Fruit fly (Drosophila melanogaster): ENCODE results near the gene Obp83cd.

Obp83cd gene

DNA sequence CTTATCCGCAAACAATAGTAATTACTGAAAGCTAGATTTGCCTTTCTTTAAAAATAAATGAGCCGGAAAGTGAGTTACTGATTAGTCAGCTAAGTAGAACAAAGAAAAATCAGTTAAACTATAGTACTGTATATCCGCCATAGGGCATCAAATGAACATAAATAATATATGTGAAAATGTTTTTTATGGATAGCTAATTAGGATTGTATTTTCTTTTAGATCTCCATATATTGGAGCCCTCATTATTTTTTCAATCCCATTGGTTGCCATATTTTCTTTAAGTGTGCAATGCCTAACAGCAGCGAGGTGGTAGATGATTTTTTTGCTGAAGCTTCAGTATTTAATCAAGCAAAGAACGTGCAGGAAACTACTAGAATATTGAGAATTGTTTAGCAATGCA is at the start of gene Obp83cd:
Obp83cd (plus strand) TSS at position 343 of the 400 bp plus-strand sequence.
- TF ChIP-seq eve (GFP tag; optimal IDR thresholded peaks at IDR 0.05): peak in 1 of 2 experiments; percentile 17
- TF ChIP-seq Atf3 (GFP tag; optimal IDR thresholded peaks at IDR 0.05): no peak
- no peak for TF ChIP-seq Dek (tag; optimal IDR thresholded peaks at IDR 0.05)
- peak; percentile 3 for TF ChIP-seq CoRest (tag; optimal IDR thresholded peaks at IDR 0.05)
- no peak for TF ChIP-seq BtbVII (GFP tag; optimal IDR thresholded peaks at IDR 0.05)
- peak; percentile 19 for TF ChIP-seq CG2120 (GFP tag; optimal IDR thresholded peaks at IDR 0.05)
- peak; percentile 55 for TF ChIP-seq Med (GFP tag)
- TF ChIP-seq CG10267 (tag; optimal IDR thresholded peaks at IDR 0.05): no peak
- TF ChIP-seq Drgx (GFP tag; IDR thresholded peaks at IDR 0.05): peak; percentile 45; the same call in 1 of the 2 replicates
- no peak for TF ChIP-seq HLH4C (GFP tag; IDR thresholded peaks at IDR 0.05; ENCODE audit: partially characterized antibody)
- TF ChIP-seq CG2889 (GFP tag; IDR thresholded peaks at IDR 0.05): no peak
- peak; percentile 8 for TF ChIP-seq Sox102F (GFP tag; optimal IDR thresholded peaks at IDR 0.05)
- no peak for TF ChIP-seq NFAT (GFP tag; IDR thresholded peaks at IDR 0.05)
- TF ChIP-seq CG3847 (GFP tag; IDR thresholded peaks at IDR 0.05): no peak
- TF ChIP-seq Ssrp (tag; optimal IDR thresholded peaks at IDR 0.05): no peak
- TF ChIP-seq CG17359 (tag; optimal IDR thresholded peaks at IDR 0.05): no peak
- TF ChIP-seq CG17361 (GFP tag; IDR thresholded peaks at IDR 0.05): peak; percentile 40; the same call in 1 of the 3 replicates
- TF ChIP-seq phol (tag; optimal IDR thresholded peaks at IDR 0.05): peak; percentile 9
- TF ChIP-seq CG30403 (GFP tag; optimal IDR thresholded peaks at IDR 0.05): peak; percentile 16
- TF ChIP-seq abd-A (tag; optimal IDR thresholded peaks at IDR 0.05): no peak
- no peak for TF ChIP-seq sob (GFP tag; IDR thresholded peaks at IDR 0.05)
- TF ChIP-seq CG11504 (tag; optimal IDR thresholded peaks at IDR 0.05): peak; percentile 44
- TF ChIP-seq ham (GFP tag; IDR thresholded peaks at IDR 0.05): no peak
- TF ChIP-seq trh (GFP tag; optimal IDR thresholded peaks at IDR 0.05): no peak
- TF ChIP-seq Hr51 (GFP tag; optimal IDR thresholded peaks at IDR 0.05): peak in 1 of 2 experiments; percentile 33
- TF ChIP-seq Sry-δ (GFP tag; optimal IDR thresholded peaks at IDR 0.05): no peak
- peak; percentile 25 for TF ChIP-seq PHDP (tag; optimal IDR thresholded peaks at IDR 0.05)
- TF ChIP-seq row (GFP tag; IDR thresholded peaks at IDR 0.05): 0 out of 3 replicates have a peak, but pooled peaks have one; percentile 7
- TF ChIP-seq CG31365 (tag; optimal IDR thresholded peaks at IDR 0.05): no peak
- TF ChIP-seq Dad (GFP tag; optimal IDR thresholded peaks at IDR 0.05): no peak
- peak; percentile 11 for TF ChIP-seq CG18599 (GFP tag; optimal IDR thresholded peaks at IDR 0.05)
- TF ChIP-seq fd64A (GFP tag; optimal IDR thresholded peaks at IDR 0.05): no peak
- peak; percentile 32; the same call in 1 of the 3 replicates for TF ChIP-seq dysf (GFP tag; IDR thresholded peaks at IDR 0.05)
- no peak for TF ChIP-seq lola (GFP tag; optimal IDR thresholded peaks at IDR 0.05)
- TF ChIP-seq psq (GFP tag; optimal IDR thresholded peaks at IDR 0.05): no peak
- peak; percentile 12 for TF ChIP-seq CG15269 (tag; optimal IDR thresholded peaks at IDR 0.05)
- peak; percentile 44 for TF ChIP-seq CG2678 (tag; optimal IDR thresholded peaks at IDR 0.05)
- no peak for TF ChIP-seq CG6683 (GFP tag; optimal IDR thresholded peaks at IDR 0.05)
- TF ChIP-seq grau (tag; optimal IDR thresholded peaks at IDR 0.05): peak; percentile 25
- peak; percentile 27 for TF ChIP-seq gem (tag; optimal IDR thresholded peaks at IDR 0.05)
- TF ChIP-seq cwo (GFP tag; optimal IDR thresholded peaks at IDR 0.05): peak; percentile 17
- no peak for TF ChIP-seq CG3838 (GFP tag; optimal IDR thresholded peaks at IDR 0.05)
- no peak for TF ChIP-seq crp (GFP tag; optimal IDR thresholded peaks at IDR 0.05)
- no peak for TF ChIP-seq CG13287 (GFP tag; IDR thresholded peaks at IDR 0.05; ENCODE audit: partially characterized antibody)
- no peak for TF ChIP-seq CG16813 (GFP tag; IDR thresholded peaks at IDR 0.05; ENCODE audit: partially characterized antibody)
- no peak for TF ChIP-seq ro (GFP tag; IDR thresholded peaks at IDR 0.05)
- TF ChIP-seq z (GFP tag; IDR thresholded peaks at IDR 0.05): no peak
- TF ChIP-seq Meics (GFP tag; optimal IDR thresholded peaks at IDR 0.05): peak; percentile 45
- no peak for TF ChIP-seq mirr (GFP tag; optimal IDR thresholded peaks at IDR 0.05)
- TF ChIP-seq CG7839 (tag; optimal IDR thresholded peaks at IDR 0.05): peak; percentile 21
